Worm (Caenorhabditis elegans) whole organism, midembryonic: ENCODE results near the gene K10C2.14.

Source experiments
- T22C8.4 ChIP-seq: fragments of 200-800 bp; sonication (Bioruptor generic); IDR thresholded peaks from 2 replicates; pipeline ENCODE4 v1.3.6; 2022; ENCODE audit warnings: missing genetic modification characterization, missing compliant biosample characterization
- cog-1 ChIP-seq: sonication (generic microtip); optimal IDR thresholded peaks from 2 replicates; lab custom pipeline; 2016; ENCODE audit warnings: missing genetic modification characterization, missing compliant biosample characterization
- flt-1 ChIP-seq: fragments of 200-800 bp; sonication (Bioruptor generic); IDR thresholded peaks from 2 replicates; pipeline ENCODE4 v1.3.6; 2022; ENCODE audit warnings: missing genetic modification characterization, missing compliant biosample characterization
- klf-2 ChIP-seq: fragments of 200-800 bp; sonication (Bioruptor generic); conservative IDR thresholded peaks from 2 replicates; pipeline ENCODE4 v1.3.6; 2022; ENCODE audit warnings: missing genetic modification reagents, missing genetic modification characterization, missing compliant biosample characterization
- med-1 ChIP-seq: sonication (generic microtip); optimal IDR thresholded peaks from 2 replicates; lab custom pipeline; 2017; ENCODE audit warnings: missing genetic modification characterization, mild to moderate bottlenecking, missing compliant biosample characterization, antibody characterized with exemption, missing genetic modification reagents; ENCODE audit not compliant: insufficient read depth
- ref-1 ChIP-seq: fragments of 200-800 bp; sonication (Bioruptor generic); conservative IDR thresholded peaks from 2 replicates; pipeline ENCODE4 v1.3.6; 2022; ENCODE audit warnings: missing genetic modification reagents, missing genetic modification characterization, missing compliant biosample characterization
- tab-1 ChIP-seq: fragments of 200-800 bp; sonication (Bioruptor generic); IDR thresholded peaks from 2 replicates; pipeline ENCODE4 v1.3.6; 2022; ENCODE audit warnings: missing genetic modification characterization, missing compliant biosample characterization
- ztf-23 ChIP-seq: fragments of 200-800 bp; sonication (Bioruptor generic); IDR thresholded peaks from 2 replicates; pipeline ENCODE4 v1.3.6; 2022; ENCODE audit warnings: missing genetic modification reagents, missing genetic modification characterization, missing compliant biosample characterization
- ztf-29 ChIP-seq: fragments of 200-800 bp; sonication (Bioruptor generic); IDR thresholded peaks from 2 replicates; pipeline ENCODE4 v1.3.6; 2022; ENCODE audit warnings: missing genetic modification reagents, missing genetic modification characterization, missing compliant biosample characterization

K10C2.14 gene

DNA sequence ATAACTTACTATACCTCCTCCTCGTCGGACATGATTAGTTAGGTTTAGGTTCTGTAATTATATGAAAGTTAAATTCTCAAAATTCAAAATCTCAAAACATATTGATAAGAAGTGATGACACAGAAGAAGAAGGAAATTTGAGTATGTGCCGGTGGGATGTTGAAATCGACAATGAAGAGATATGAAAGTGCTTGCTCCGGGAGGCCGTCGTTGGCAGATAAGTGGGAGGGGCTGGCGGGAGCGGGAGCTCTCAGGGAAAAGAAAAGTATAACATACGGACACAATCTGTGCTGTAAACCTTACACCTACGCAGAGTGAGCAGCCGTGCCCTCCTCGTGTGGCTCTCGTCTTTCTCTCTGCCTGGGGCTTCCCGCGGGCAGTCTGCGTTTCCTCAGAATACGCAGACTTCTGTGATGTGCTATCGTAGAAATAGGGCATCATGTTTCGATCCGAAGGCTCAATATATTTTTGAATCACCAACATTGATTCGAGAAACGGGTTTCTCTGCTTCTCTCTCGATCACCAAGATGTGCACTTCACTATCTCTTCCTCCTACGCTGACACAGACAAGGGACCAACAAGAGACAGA lies 30.1 kb downstream of the K10C2.14 start, which contains the start of gene mup-2:
Gene mup-2, minus strand, starts transcription at position 51 of the 589 bp plus-strand sequence.
- TF ChIP-seq T22C8.4 (GFP tag; lab: Robert Waterston, UW), result no peak
- no peak for TF ChIP-seq flt-1
- no peak for TF ChIP-seq med-1 (GFP tag; lab: Kevin White, UChicago)
- TF ChIP-seq cog-1 (tag; lab: Kevin White, UChicago), result peak; percentile 61
- 0 out of 2 replicates have a peak, but pooled peaks have one; percentile 30 for TF ChIP-seq ztf-23 (GFP tag; lab: Robert Waterston, UW)

DNA sequence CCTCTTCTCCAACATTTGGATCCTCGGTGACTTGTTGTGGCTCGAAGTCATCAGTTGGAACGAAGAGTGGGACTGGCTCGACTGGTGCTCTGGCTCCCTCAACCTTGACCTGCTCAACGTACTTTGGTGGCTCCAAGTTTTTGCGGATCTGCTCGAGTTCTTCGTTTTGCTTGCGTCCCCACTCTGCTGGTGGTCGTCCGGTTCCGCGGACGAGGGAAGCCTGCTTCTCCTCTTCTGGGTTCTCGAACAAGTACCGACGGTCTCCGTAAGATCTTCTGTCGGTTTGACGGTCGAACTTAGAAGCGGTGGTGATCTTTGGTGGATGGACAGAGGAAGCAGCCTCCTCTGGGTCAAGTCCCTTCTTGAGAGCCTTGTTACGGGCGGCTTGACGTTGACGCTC lies 31.7 kb downstream of the K10C2.14 start:
- TF ChIP-seq cog-1 (tag; lab: Kevin White, UChicago) (no peak), tab-1 (no peak), T22C8.4 (GFP tag; lab: Robert Waterston, UW) (no peak), ref-1 (no peak), ztf-29 (GFP tag; lab: Robert Waterston, UW) (no peak), klf-2 (no peak), med-1 (GFP tag; lab: Kevin White, UChicago) (no peak), flt-1 (no peak), ztf-23 (GFP tag; lab: Robert Waterston, UW) (no peak)

DNA sequence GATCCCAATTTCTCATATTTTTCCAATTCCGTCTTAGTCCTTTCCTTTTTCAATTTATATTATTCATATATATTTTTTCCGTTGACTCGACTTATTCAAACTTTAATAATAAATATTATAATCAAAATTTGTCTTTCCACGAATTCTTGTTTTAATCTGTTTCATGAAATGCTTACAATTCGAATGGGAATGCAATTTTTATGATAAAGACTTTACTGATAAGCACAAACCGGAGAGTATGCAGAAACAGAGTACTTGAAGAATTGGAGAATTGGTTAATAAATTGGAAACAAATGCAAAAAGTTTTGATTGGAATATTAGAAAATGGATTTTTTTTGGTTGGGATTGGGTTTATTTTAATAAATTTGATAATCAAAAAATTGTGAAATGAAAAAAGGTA lies 32.1 kb downstream of the K10C2.14 start:
- no peak for TF ChIP-seq ref-1
- no peak for TF ChIP-seq T22C8.4 (GFP tag; lab: Robert Waterston, UW)
- no peak for TF ChIP-seq tab-1
- TF ChIP-seq klf-2, result no peak
- TF ChIP-seq ztf-29 (GFP tag; lab: Robert Waterston, UW), result no peak
- no peak for TF ChIP-seq ztf-23 (GFP tag; lab: Robert Waterston, UW)
- no peak for TF ChIP-seq cog-1 (tag; lab: Kevin White, UChicago)
- TF ChIP-seq med-1 (GFP tag; lab: Kevin White, UChicago), result no peak
- TF ChIP-seq flt-1, result no peak

DNA sequence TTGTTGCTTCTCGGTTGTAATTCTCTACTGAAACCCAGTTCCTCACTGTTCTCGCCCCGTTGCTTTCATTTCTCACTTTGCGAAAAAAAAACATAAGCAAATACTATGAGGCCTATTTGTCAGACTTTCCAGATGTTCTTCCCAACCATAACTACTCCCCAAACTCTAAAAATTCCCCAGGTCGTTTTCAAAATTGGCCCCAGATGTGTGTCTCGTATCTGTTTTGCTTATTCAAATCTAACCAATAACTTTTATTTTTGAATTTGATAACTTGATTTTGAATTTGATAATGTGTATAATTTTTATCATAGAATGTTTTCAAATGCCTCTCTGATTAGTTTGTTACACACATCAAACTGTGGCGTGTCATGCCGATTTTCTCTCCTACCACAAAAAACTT lies 32.6 kb downstream of the K10C2.14 start:
- TF ChIP-seq med-1 (GFP tag; lab: Kevin White, UChicago) (no peak), klf-2 (no peak), ztf-29 (GFP tag; lab: Robert Waterston, UW) (no peak), ref-1 (no peak), flt-1 (no peak), cog-1 (tag; lab: Kevin White, UChicago) (no peak), ztf-23 (GFP tag; lab: Robert Waterston, UW) (no peak), T22C8.4 (GFP tag; lab: Robert Waterston, UW) (no peak), tab-1 (no peak)

DNA sequence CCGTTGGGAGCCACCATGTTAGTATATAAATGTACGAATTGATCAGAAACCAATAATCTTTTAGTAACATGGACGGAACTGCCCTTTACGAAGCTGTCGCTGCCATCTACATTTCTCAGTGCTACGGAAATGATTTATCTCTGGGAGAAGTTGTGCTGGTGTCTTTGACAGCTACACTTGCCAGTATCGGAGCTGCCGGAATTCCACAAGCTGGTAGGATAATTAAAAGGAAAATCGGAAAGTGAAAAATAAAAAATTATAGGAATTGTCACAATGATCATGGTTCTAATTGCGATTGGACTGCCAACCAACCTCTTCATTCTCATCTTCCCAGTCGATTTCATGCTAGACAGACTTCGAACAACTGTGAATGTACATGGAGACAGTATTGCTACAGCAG lies 34.5 kb downstream of the K10C2.14 start:
- no peak for TF ChIP-seq ztf-29 (GFP tag; lab: Robert Waterston, UW)
- TF ChIP-seq T22C8.4 (GFP tag; lab: Robert Waterston, UW), result no peak
- TF ChIP-seq klf-2, result no peak
- no peak for TF ChIP-seq ztf-23 (GFP tag; lab: Robert Waterston, UW)
- no peak for TF ChIP-seq cog-1 (tag; lab: Kevin White, UChicago)
- no peak for TF ChIP-seq flt-1
- TF ChIP-seq med-1 (GFP tag; lab: Kevin White, UChicago), result no peak
- TF ChIP-seq tab-1, result no peak
- no peak for TF ChIP-seq ref-1

DNA sequence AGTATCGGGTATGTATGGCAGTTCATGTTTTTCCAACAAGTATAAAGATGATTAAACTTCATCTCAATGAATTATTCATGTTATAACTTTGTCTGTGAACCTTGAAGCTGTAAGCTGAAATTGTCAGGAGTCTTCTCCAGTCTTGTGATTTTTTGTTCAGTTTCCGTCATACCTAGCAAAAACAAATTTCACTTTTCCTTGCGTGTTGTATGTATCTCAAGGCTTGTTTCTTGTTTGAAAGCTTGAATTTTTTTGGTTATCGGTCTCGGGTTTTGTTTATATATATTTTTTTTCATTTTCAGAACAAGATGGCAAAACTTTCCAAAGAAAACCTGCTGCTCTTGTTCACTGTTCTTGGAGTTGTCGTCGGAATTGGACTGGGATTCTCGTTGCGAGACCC lies 37.2 kb downstream of the K10C2.14 start, which contains the start of gene glt-4:
Gene glt-4, plus strand, starts transcription at position 301 of the 400 bp plus-strand sequence.
- TF ChIP-seq ztf-29 (GFP tag; lab: Robert Waterston, UW), result no peak
- no peak for TF ChIP-seq T22C8.4 (GFP tag; lab: Robert Waterston, UW)
- no peak for TF ChIP-seq flt-1
- no peak for TF ChIP-seq med-1 (GFP tag; lab: Kevin White, UChicago)
- no peak for TF ChIP-seq tab-1
- TF ChIP-seq cog-1 (tag; lab: Kevin White, UChicago), result no peak
- no peak for TF ChIP-seq ref-1
- no peak for TF ChIP-seq ztf-23 (GFP tag; lab: Robert Waterston, UW)
- no peak for TF ChIP-seq klf-2

DNA sequence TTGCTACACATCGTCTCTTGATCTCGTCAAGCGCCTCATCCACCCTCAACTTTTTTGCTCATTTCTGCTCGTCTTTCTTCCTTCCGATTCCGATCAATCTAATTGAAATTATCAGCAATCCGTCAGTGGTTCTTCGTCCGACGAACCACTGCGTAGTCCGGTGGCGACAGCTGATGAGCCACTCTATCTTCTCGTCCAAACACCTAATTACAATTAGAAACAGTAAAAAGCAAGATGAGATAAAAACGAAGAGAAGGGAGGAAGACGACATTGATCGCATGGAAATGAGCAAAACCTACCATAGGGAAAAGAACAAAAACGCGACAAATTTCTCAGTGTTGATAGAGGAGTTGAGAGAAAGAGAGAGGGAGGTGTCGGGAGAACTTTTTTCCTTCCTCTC lies 40.9 kb downstream of the K10C2.14 start:
- TF ChIP-seq med-1 (GFP tag; lab: Kevin White, UChicago) (no peak), tab-1 (no peak), ztf-23 (GFP tag; lab: Robert Waterston, UW) (no peak), klf-2 (no peak), ztf-29 (GFP tag; lab: Robert Waterston, UW) (no peak), flt-1 (no peak), T22C8.4 (GFP tag; lab: Robert Waterston, UW) (no peak), ref-1 (no peak), cog-1 (tag; lab: Kevin White, UChicago) (no peak)

DNA sequence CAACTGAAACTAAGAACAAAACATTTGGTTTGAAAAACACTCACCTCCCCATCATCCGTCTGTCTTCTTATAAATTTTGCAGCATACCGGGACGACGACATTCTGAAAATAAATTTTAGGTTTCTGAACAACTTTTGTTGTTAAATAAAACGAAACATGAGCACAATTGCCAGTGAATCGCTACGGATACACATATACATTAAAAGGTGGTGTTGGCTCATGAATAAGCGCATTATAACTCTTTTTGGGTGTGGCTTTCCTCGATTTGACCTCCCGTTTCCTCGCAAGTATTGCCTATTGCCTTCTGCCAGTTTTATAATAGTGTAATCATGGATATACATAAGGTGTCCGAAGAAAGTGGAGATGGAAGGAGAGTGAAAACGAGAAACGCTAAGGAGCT lies 48.9 kb downstream of the K10C2.14 start, which contains the start of gene igcm-2:
Gene igcm-2, minus strand, starts transcription at position 101 of the 400 bp plus-strand sequence.
- TF ChIP-seq med-1 (GFP tag; lab: Kevin White, UChicago) (no peak), tab-1 (no peak), T22C8.4 (GFP tag; lab: Robert Waterston, UW) (no peak), ztf-29 (GFP tag; lab: Robert Waterston, UW) (no peak), klf-2 (no peak), flt-1 (no peak), ztf-23 (GFP tag; lab: Robert Waterston, UW) (no peak), ref-1 (no peak), cog-1 (tag; lab: Kevin White, UChicago) (no peak)
